Fruit fly (Drosophila melanogaster): ENCODE results near the gene Polr2A.
A peak's percentile ranks its signal among the peaks of the same experiment; 100 is the strongest.

Polr2A gene

dm6 chrX:11559728-11560724 lies 10.1 kb downstream of the Polr2A start (continued):
- TF ChIP-seq CG7372 (GFP tag; IDR thresholded peaks at IDR 0.05) (peak; percentile 42), ham (GFP tag; IDR thresholded peaks at IDR 0.05) (0 out of 2 replicates have a peak, but pooled peaks have one; percentile 15), Dad (GFP tag; optimal IDR thresholded peaks at IDR 0.05) (peak; percentile 25), CG3726 (GFP tag; IDR thresholded peaks at IDR 0.05) (0 out of 3 replicates have a peak, but pooled peaks have one; percentile 27), HLH3B (GFP tag; IDR thresholded peaks at IDR 0.05) (peak; percentile 67), CG10366 (GFP tag; IDR thresholded peaks at IDR 0.05) (peak; percentile 59), pros (GFP tag; optimal IDR thresholded peaks at IDR 0.05) (peak; percentile 14), zen (tag; optimal IDR thresholded peaks at IDR 0.05) (peak; percentile 42), chm (GFP tag; IDR thresholded peaks at IDR 0.05) (0 out of 2 replicates have a peak, but pooled peaks have one; percentile 7), sens (GFP tag) (peak; percentile 91), CG11247 (GFP tag; IDR thresholded peaks at IDR 0.05) (peak; percentile 11; the same call in 1 of the 2 replicates), CG14014 (GFP tag; IDR thresholded peaks at IDR 0.05) (peak; percentile 57; the same call in 1 of the 2 replicates), CG10209 (GFP tag; optimal IDR thresholded peaks at IDR 0.05) (peak; percentile 89), Fer1 (GFP tag; optimal IDR thresholded peaks at IDR 0.05) (peak; percentile 92), CG8388 (GFP tag; optimal IDR thresholded peaks at IDR 0.05) (peak; percentile 83), caup (GFP tag; optimal IDR thresholded peaks at IDR 0.05; ENCODE audit: severe bottlenecking) (peak; percentile 85), hkb (optimal IDR thresholded peaks at IDR 0.05) (no peak), hkb (GFP tag; IDR thresholded peaks at IDR 0.05) (peak; percentile 55), CG3838 (GFP tag; optimal IDR thresholded peaks at IDR 0.05) (peak; percentile 2), ro (GFP tag; IDR thresholded peaks at IDR 0.05) (no peak), fd96Cb (tag; optimal IDR thresholded peaks at IDR 0.05) (peak; percentile 83), CG6175 (GFP tag; IDR thresholded peaks at IDR 0.05) (no peak), az2 (GFP tag; optimal IDR thresholded peaks at IDR 0.05) (peak; percentile 77), Vsx1 (GFP tag; optimal IDR thresholded peaks at IDR 0.05) (no peak), gt (GFP tag; IDR thresholded peaks at IDR 0.05) (0 out of 2 replicates have a peak, but pooled peaks have one; percentile 26), fd102C (GFP tag; optimal IDR thresholded peaks at IDR 0.05) (no peak), Aef1 (GFP tag; IDR thresholded peaks at IDR 0.05) (peak; percentile 39), CG17186 (GFP tag; optimal IDR thresholded peaks at IDR 0.05) (no peak), nau (GFP tag; optimal IDR thresholded peaks at IDR 0.05) (no peak), tll (GFP tag; optimal IDR thresholded peaks at IDR 0.05) (no peak), Opbp (GFP tag; IDR thresholded peaks at IDR 0.05; ENCODE audit: partially characterized antibody) (no peak), CG3163 (GFP tag; optimal IDR thresholded peaks at IDR 0.05) (peak; percentile 11), bigmax (GFP tag; optimal IDR thresholded peaks at IDR 0.05) (no peak), her (GFP tag; optimal IDR thresholded peaks at IDR 0.05) (no peak), shn (GFP tag; optimal IDR thresholded peaks at IDR 0.05) (peak; percentile 6), CG17802 (tag; optimal IDR thresholded peaks at IDR 0.05) (no peak), D19A (tag; optimal IDR thresholded peaks at IDR 0.05) (peak; percentile 86), stwl (tag; optimal IDR thresholded peaks at IDR 0.05) (no peak), CG13287 (GFP tag; IDR thresholded peaks at IDR 0.05; ENCODE audit: partially characterized antibody) (no peak), CG15696 (tag; optimal IDR thresholded peaks at IDR 0.05) (peak; percentile 49), CG2129 (GFP tag; IDR thresholded peaks at IDR 0.05; ENCODE audit: partially characterized antibody) (no peak), CG9932 (GFP tag; IDR thresholded peaks at IDR 0.05) (peak; percentile 68), CG2120 (GFP tag; optimal IDR thresholded peaks at IDR 0.05) (peak; percentile 78), Bdp1 (GFP tag; optimal IDR thresholded peaks at IDR 0.05) (peak; percentile 29), CG43689 (GFP tag; IDR thresholded peaks at IDR 0.05) (no peak), CG1602 (GFP tag; optimal IDR thresholded peaks at IDR 0.05) (peak; percentile 75), Lhr (GFP tag; optimal IDR thresholded peaks at IDR 0.05) (peak; percentile 37), fru (optimal IDR thresholded peaks at IDR 0.05) (no peak)

Data from whole organism, embryonic.